Fruit fly (Drosophila melanogaster) whole organism, pupa: ENCODE data around the gene IRSp53.
A peak's percentile ranks its signal among the peaks of the same experiment; 100 is the strongest.
"Not testable (repeated sequence)": the region's sequence is repeated elsewhere in the genome, so short reads cannot be mapped to it uniquely, and the experiment has no call there.

Experiments used
- CG10348 ChIP-seq: fragments of 200-800 bp; sonication (Bioruptor generic); IDR thresholded peaks from 2 replicates; pipeline ENCODE4 v1.3.6; 2022; ENCODE audit warnings: missing biosample characterization, missing genetic modification characterization
- CG12605 ChIP-seq: fragments of 200-800 bp; sonication (Bioruptor generic); IDR thresholded peaks from 2 replicates; pipeline ENCODE4 v1.3.6; 2022; ENCODE audit warnings: missing biosample characterization, missing genetic modification characterization
- CG13204 ChIP-seq: fragments of 200-800 bp; sonication (Bioruptor generic); optimal IDR thresholded peaks from 2 replicates; lab custom pipeline; 2018; ENCODE audit warnings: missing biosample characterization, mild to moderate bottlenecking, missing genetic modification characterization, moderate library complexity
- CG14655 ChIP-seq: fragments of 200-800 bp; sonication (Bioruptor generic); optimal IDR thresholded peaks from 3 replicates; lab custom pipeline; 2017; ENCODE audit warnings: mild to moderate bottlenecking, missing biosample characterization, missing genetic modification reagents, missing genetic modification characterization
- CG15710 ChIP-seq: fragments of 200-800 bp; sonication (Bioruptor generic); optimal IDR thresholded peaks from 2 replicates; lab custom pipeline; 2018; ENCODE audit warnings: missing biosample characterization, mild to moderate bottlenecking, missing genetic modification characterization, moderate library complexity
- CG17806 ChIP-seq: fragments of 200-800 bp; sonication (Bioruptor generic); optimal IDR thresholded peaks from 2 replicates; lab custom pipeline; 2018; ENCODE audit warnings: missing biosample characterization, mild to moderate bottlenecking, missing genetic modification characterization, moderate library complexity
- CG32121 ChIP-seq: fragments of 200-800 bp; sonication (Bioruptor generic); IDR thresholded peaks from 2 replicates; pipeline ENCODE4 v1.3.6; 2022; ENCODE audit warnings: missing biosample characterization, missing genetic modification characterization
- CG34367 ChIP-seq: fragments of 200-800 bp; sonication (Bioruptor generic); optimal IDR thresholded peaks from 2 replicates; lab custom pipeline; 2018; ENCODE audit warnings: missing biosample characterization, mild to moderate bottlenecking, missing genetic modification characterization
- CG4496 ChIP-seq: fragments of 200-800 bp; sonication (Bioruptor generic); IDR thresholded peaks from 3 replicates; pipeline ENCODE4 v1.3.6; 2022; ENCODE audit warnings: missing biosample characterization, missing genetic modification characterization
- CG8159 ChIP-seq: fragments of 200-800 bp; sonication (Bioruptor generic); optimal IDR thresholded peaks from 3 replicates; lab custom pipeline; 2018; ENCODE audit warnings: missing biosample characterization, mild to moderate bottlenecking, missing genetic modification characterization, moderate library complexity
- CG8301 ChIP-seq: fragments of 200-800 bp; sonication (Bioruptor generic); optimal IDR thresholded peaks from 2 replicates; lab custom pipeline; 2018; ENCODE audit warnings: missing biosample characterization, mild to moderate bottlenecking, missing genetic modification characterization
- CG9948 ChIP-seq: fragments of 200-800 bp; sonication (Bioruptor generic); optimal IDR thresholded peaks from 2 replicates; lab custom pipeline; 2018; ENCODE audit warnings: missing biosample characterization, mild to moderate bottlenecking, missing genetic modification characterization, moderate library complexity
- D1 ChIP-seq: fragments of 200-800 bp; sonication (Bioruptor generic); optimal IDR thresholded peaks from 2 replicates; lab custom pipeline; 2018; ENCODE audit warnings: missing biosample characterization, mild to moderate bottlenecking, missing genetic modification characterization, moderate library complexity
- EcR ChIP-seq: fragments of 200-800 bp; sonication (Bioruptor generic); optimal IDR thresholded peaks from 3 replicates; lab custom pipeline; 2019; ENCODE audit warnings: missing biosample characterization, missing genetic modification characterization, mild to moderate bottlenecking, moderate library complexity, missing genetic modification reagents
- Ets98B ChIP-seq: fragments of 200-800 bp; sonication (Bioruptor generic); IDR thresholded peaks from 2 replicates; pipeline ENCODE4 v1.3.6; 2022; ENCODE audit warnings: missing biosample characterization, missing genetic modification characterization
- Pif1A ChIP-seq: fragments of 200-800 bp; sonication (Bioruptor generic); optimal IDR thresholded peaks from 3 replicates; lab custom pipeline; 2016; ENCODE audit warnings: missing biosample characterization, missing genetic modification characterization
- Pif1B ChIP-seq: fragments of 200-800 bp; sonication (Bioruptor generic); optimal IDR thresholded peaks from 3 replicates; lab custom pipeline; 2016; ENCODE audit warnings: missing biosample characterization, missing genetic modification characterization
- Snoo ChIP-seq: fragments of 200-800 bp; sonication (Bioruptor generic); optimal IDR thresholded peaks from 3 replicates; lab custom pipeline; 2017; ENCODE audit warnings: missing biosample characterization, mild to moderate bottlenecking, missing genetic modification characterization, inconsistent platforms
- fd96Ca ChIP-seq: fragments of 200-800 bp; sonication (Bioruptor generic); IDR thresholded peaks from 3 replicates; pipeline ENCODE4 v1.3.6; 2022; ENCODE audit warnings: missing biosample characterization, missing genetic modification characterization
- gl ChIP-seq: fragments of 200-800 bp; sonication (Bioruptor generic); optimal IDR thresholded peaks from 2 replicates; lab custom pipeline; 2018; ENCODE audit warnings: missing biosample characterization, mild to moderate bottlenecking, missing genetic modification characterization
- rn ChIP-seq: fragments of 200-800 bp; sonication (Bioruptor generic); IDR thresholded peaks from 2 replicates; pipeline ENCODE4 v1.3.6; 2022; ENCODE audit warnings: missing biosample characterization, missing genetic modification characterization

Gene IRSp53

dm6 chr3L:11132055-11132454, 3.8 kb upstream of the IRSp53 start, which contains the start of gene CG32074:
Gene CG32074, minus strand, starts transcription at chr3L:11132322.
- not testable (repeated sequence) for TF ChIP-seq rn (GFP tag; lab: Robert Waterston, UW); fd96Ca; CG10348 (GFP tag; lab: Robert Waterston, UW)

- TF ChIP-seq CG8301 (tag; lab: Kevin White, UChicago); CG8159; gl (tag; lab: Kevin White, UChicago): not testable (repeated sequence)
- TF ChIP-seq, all 21 proteins: peak for 0; not testable (repeated sequence) for 21
These were observed 963 bp upstream of the IRSp53 start, which contains the start of gene CG14143 for dm6 chr3L:11134886-11135285. Gene CG14143, plus strand, starts transcription at chr3L:11134987.

- TF ChIP-seq CG15710 (tag; lab: Kevin White, UChicago) (peak; percentile 33), CG13204 (GFP tag; lab: Kevin White, UChicago) (peak; percentile 63), D1 (tag; lab: Kevin White, UChicago) (no peak), CG34367 (tag; lab: Kevin White, UChicago) (peak; percentile 59), EcR (GFP tag; lab: Kevin White, UChicago) (peak; percentile 72)
These were observed 500 bp downstream of the IRSp53 start for dm6 chr3L:11136349-11136748.

- TF ChIP-seq CG14655 (GFP tag; lab: Kevin White, UChicago), result no peak
- TF ChIP-seq CG4496 (GFP tag; lab: Robert Waterston, UW), result no peak
- TF ChIP-seq CG13204 (GFP tag; lab: Kevin White, UChicago), result no peak
- TF ChIP-seq CG10348 (GFP tag; lab: Robert Waterston, UW), result no peak
- no peak for TF ChIP-seq CG15710 (tag; lab: Kevin White, UChicago)
- TF ChIP-seq Snoo, result no peak
- TF ChIP-seq Pif1B (GFP tag; lab: Kevin White, UChicago), result no peak
- peak; percentile 45; the same call in 1 of the 2 replicates for TF ChIP-seq Ets98B (GFP tag; lab: Robert Waterston, UW)
- TF ChIP-seq CG8159, result no peak
- TF ChIP-seq CG17806, result no peak
- TF ChIP-seq D1 (tag; lab: Kevin White, UChicago), result no peak
- TF ChIP-seq fd96Ca, result peak; percentile 65; the same call in 2 of the 3 replicates
These were observed 3.0 kb downstream of the IRSp53 start for dm6 chr3L:11138862-11139261.

dm6 chr3L:11145065-11145464, 9.2 kb downstream of the IRSp53 start:
- TF ChIP-seq gl (tag; lab: Kevin White, UChicago), result no peak
- peak; percentile 31 for TF ChIP-seq EcR (GFP tag; lab: Kevin White, UChicago)

- TF ChIP-seq Pif1B (GFP tag; lab: Kevin White, UChicago), result no peak
- TF ChIP-seq CG14655 (GFP tag; lab: Kevin White, UChicago), result no peak
- TF ChIP-seq Pif1A, result no peak
- TF ChIP-seq CG8159, result no peak
- TF ChIP-seq Snoo, result no peak
- no peak for TF ChIP-seq CG9948 (tag; lab: Kevin White, UChicago)
- no peak for TF ChIP-seq CG34367 (tag; lab: Kevin White, UChicago)
- no peak for TF ChIP-seq CG15710 (tag; lab: Kevin White, UChicago)
- TF ChIP-seq EcR (GFP tag; lab: Kevin White, UChicago), result no peak
- TF ChIP-seq Ets98B (GFP tag; lab: Robert Waterston, UW), result no peak
- no peak for TF ChIP-seq D1 (tag; lab: Kevin White, UChicago)
- TF ChIP-seq CG17806, result no peak
- no peak for TF ChIP-seq fd96Ca
- TF ChIP-seq CG10348 (GFP tag; lab: Robert Waterston, UW), result no peak
These were observed 11.8 kb downstream of the IRSp53 start for dm6 chr3L:11147675-11148074.

- TF ChIP-seq CG14655 (GFP tag; lab: Kevin White, UChicago) (peak; percentile 87), CG8301 (tag; lab: Kevin White, UChicago) (peak; percentile 85), CG12605 (GFP tag; lab: Robert Waterston, UW) (peak; percentile 41), CG13204 (GFP tag; lab: Kevin White, UChicago) (peak; percentile 59), D1 (tag; lab: Kevin White, UChicago) (peak; percentile 65), CG32121 (GFP tag; lab: Robert Waterston, UW) (peak; percentile 54; the same call in 1 of the 2 replicates), gl (tag; lab: Kevin White, UChicago) (peak; percentile 66), EcR (GFP tag; lab: Kevin White, UChicago) (peak; percentile 21), Snoo (no peak), CG10348 (GFP tag; lab: Robert Waterston, UW) (no peak), Pif1B (GFP tag; lab: Kevin White, UChicago) (peak; percentile 64), CG8159 (peak; percentile 88), Pif1A (peak; percentile 68), CG17806 (peak; percentile 88), fd96Ca (peak; percentile 61; the same call in 1 of the 3 replicates), Ets98B (GFP tag; lab: Robert Waterston, UW) (peak; percentile 68), CG15710 (tag; lab: Kevin White, UChicago) (peak; percentile 81), CG4496 (GFP tag; lab: Robert Waterston, UW) (peak; percentile 77), rn (GFP tag; lab: Robert Waterston, UW) (no peak; the same call in 1 of the 2 replicates), CG34367 (tag; lab: Kevin White, UChicago) (peak; percentile 76), CG9948 (tag; lab: Kevin White, UChicago) (peak; percentile 87)
- TF ChIP-seq, all 21 proteins: peak for 18
These were observed 12.8 kb downstream of the IRSp53 start for dm6 chr3L:11148478-11149251.
